Fruit fly (Drosophila melanogaster) whole organism, embryonic: ENCODE results near the gene CG31960.

ENCODE experiments used
- Atf-2 ChIP-seq: fragments of 200-800 bp; sonication (Bioruptor generic); optimal IDR thresholded peaks from 2 replicates; lab custom pipeline; 2016; ENCODE audit warnings: missing biosample characterization, missing genetic modification characterization
- Awh ChIP-seq: fragments of 200-800 bp; sonication (Bioruptor generic); IDR thresholded peaks from 2 replicates; pipeline ENCODE4, ENCODE4 v1.3.6; 2022; ENCODE audit warnings: missing biosample characterization, missing genetic modification characterization
- C15 ChIP-seq: fragments of 200-800 bp; sonication (Bioruptor generic); IDR thresholded peaks from 3 replicates; pipeline ENCODE4 v1.3.6; 2022; ENCODE audit warnings: missing biosample characterization, missing genetic modification characterization
- CG1024 ChIP-seq: fragments of 200-800 bp; sonication (Bioruptor generic); IDR thresholded peaks from 2 replicates; pipeline ENCODE4 v1.3.6; 2022; ENCODE audit warnings: missing biosample characterization, missing genetic modification characterization
- CG12942 ChIP-seq: fragments of 200-800 bp; sonication (Bioruptor generic); optimal IDR thresholded peaks from 3 replicates; lab custom pipeline; 2016; ENCODE audit warnings: missing biosample characterization, missing genetic modification characterization
- CG13894 ChIP-seq: fragments of 200-800 bp; sonication (Bioruptor generic); optimal IDR thresholded peaks from 3 replicates; lab custom pipeline; 2018; ENCODE audit warnings: missing biosample characterization, mild to moderate bottlenecking, missing genetic modification characterization, moderate library complexity
- CG1602 ChIP-seq: fragments of 200-800 bp; sonication (Bioruptor generic); optimal IDR thresholded peaks from 3 replicates; lab custom pipeline; 2016; ENCODE audit warnings: missing biosample characterization, missing genetic modification characterization
- CG1792 ChIP-seq: fragments of 200-800 bp; sonication (Bioruptor generic); optimal IDR thresholded peaks from 2 replicates; lab custom pipeline; 2016; ENCODE audit warnings: missing biosample characterization, missing genetic modification characterization
- CG18599 ChIP-seq: fragments of 200-800 bp; sonication (Bioruptor generic); optimal IDR thresholded peaks from 3 replicates; lab custom pipeline; 2017; ENCODE audit warnings: missing biosample characterization, missing genetic modification characterization, mild to moderate bottlenecking, moderate library complexity, missing genetic modification reagents
- CG31441 ChIP-seq: fragments of 200-800 bp; sonication (Bioruptor generic); IDR thresholded peaks from 2 replicates; pipeline ENCODE4 v1.3.6; 2022; ENCODE audit warnings: missing biosample characterization, missing genetic modification characterization
- CG3726 ChIP-seq: fragments of 200-800 bp; sonication (Bioruptor generic); IDR thresholded peaks from 3 replicates; pipeline ENCODE4, ENCODE4 v1.3.6; 2022; ENCODE audit warnings: missing biosample characterization, missing genetic modification characterization
- CG4282 ChIP-seq: fragments of 200-800 bp; sonication (Bioruptor generic); optimal IDR thresholded peaks from 2 replicates; lab custom pipeline; 2016; ENCODE audit warnings: missing biosample characterization, missing genetic modification characterization
- CG43689 ChIP-seq: fragments of 200-800 bp; sonication (Bioruptor generic); IDR thresholded peaks from 2 replicates; pipeline ENCODE4 v1.3.6; 2022; ENCODE audit warnings: missing biosample characterization, missing genetic modification characterization
- CG6765 ChIP-seq: fragments of 200-800 bp; sonication (Bioruptor generic); optimal IDR thresholded peaks from 3 replicates; lab custom pipeline; 2017; ENCODE audit warnings: missing biosample characterization, mild to moderate bottlenecking, missing genetic modification characterization
- CG7271 ChIP-seq: fragments of 200-800 bp; sonication (Bioruptor generic); optimal IDR thresholded peaks from 2 replicates; lab custom pipeline; 2018; ENCODE audit warnings: missing biosample characterization, mild to moderate bottlenecking, missing genetic modification characterization, moderate library complexity
- CG8765 ChIP-seq: fragments of 200-800 bp; sonication (Bioruptor generic); IDR thresholded peaks from 2 replicates; pipeline ENCODE4 v1.3.6; 2022; ENCODE audit warnings: missing biosample characterization, missing genetic modification characterization
- MTF-1 ChIP-seq: fragments of 200-800 bp; sonication (Bioruptor generic); optimal IDR thresholded peaks from 2 replicates; lab custom pipeline; 2018; ENCODE audit warnings: missing biosample characterization, mild to moderate bottlenecking, missing genetic modification characterization, borderline replicate concordance
- Myb ChIP-seq: fragments of 200-800 bp; sonication (Bioruptor generic); optimal IDR thresholded peaks from 2 replicates; lab custom pipeline; 2016; ENCODE audit warnings: missing biosample characterization, missing genetic modification characterization
- Oli ChIP-seq: fragments of 200-800 bp; sonication (Bioruptor generic); optimal IDR thresholded peaks from 2 replicates; lab custom pipeline; 2018; ENCODE audit warnings: missing biosample characterization, mild to moderate bottlenecking, missing genetic modification characterization, moderate library complexity
- PHDP ChIP-seq: fragments of 200-800 bp; sonication (Bioruptor generic); optimal IDR thresholded peaks from 3 replicates; lab custom pipeline; 2018; ENCODE audit warnings: missing biosample characterization, mild to moderate bottlenecking, missing genetic modification characterization, moderate library complexity
- Sry-β ChIP-seq: fragments of 200-800 bp; sonication (Bioruptor generic); optimal IDR thresholded peaks from 2 replicates; lab custom pipeline; 2018; ENCODE audit warnings: missing biosample characterization, mild to moderate bottlenecking, missing genetic modification characterization, moderate library complexity
- Taf1 ChIP-seq: fragments of 200-800 bp; sonication (Bioruptor generic); IDR thresholded peaks from 2 replicates; pipeline ENCODE4 v1.3.6; 2022; ENCODE audit warnings: missing biosample characterization, missing genetic modification characterization
- al ChIP-seq: fragments of 200-800 bp; sonication (Bioruptor generic); IDR thresholded peaks from 2 replicates; pipeline ENCODE4 v1.3.6; 2022; ENCODE audit warnings: missing biosample characterization, missing genetic modification characterization
- ara ChIP-seq: fragments of 200-800 bp; sonication (Bioruptor generic); IDR thresholded peaks from 2 replicates; pipeline ENCODE4 v1.3.6; 2022; ENCODE audit warnings: missing biosample characterization, missing genetic modification characterization
- az2 ChIP-seq: fragments of 200-800 bp; sonication (Bioruptor generic); optimal IDR thresholded peaks from 3 replicates; lab custom pipeline; 2016; ENCODE audit warnings: missing biosample characterization, missing genetic modification characterization
- chm ChIP-seq: fragments of 200-800 bp; sonication (Bioruptor generic); IDR thresholded peaks from 2 replicates; pipeline ENCODE4 v1.3.6; 2022; ENCODE audit warnings: missing biosample characterization, missing genetic modification characterization
- croc ChIP-seq: fragments of 200-800 bp; sonication (Bioruptor generic); conservative IDR thresholded peaks from 3 replicates; pipeline ENCODE4 v1.3.6; 2022; ENCODE audit warnings: missing biosample characterization, missing genetic modification characterization
- cwo ChIP-seq: fragments of 200-800 bp; sonication (Bioruptor generic); optimal IDR thresholded peaks from 3 replicates; lab custom pipeline; 2017; ENCODE audit warnings: missing biosample characterization, missing genetic modification characterization, mild to moderate bottlenecking, moderate library complexity, missing genetic modification reagents
- da ChIP-seq: fragments of 200-800 bp; sonication (Bioruptor generic); optimal IDR thresholded peaks from 2 replicates; lab custom pipeline; 2016; ENCODE audit warnings: missing biosample characterization, missing genetic modification characterization
- en ChIP-seq: fragments of 200-800 bp; sonication (Bioruptor generic); optimal IDR thresholded peaks from 2 replicates; lab custom pipeline; 2016; ENCODE audit warnings: missing biosample characterization, missing genetic modification characterization
- gsb ChIP-seq: fragments of 200-800 bp; sonication (Bioruptor generic); IDR thresholded peaks from 2 replicates; pipeline ENCODE4 v1.3.6; 2022; ENCODE audit warnings: missing biosample characterization, missing genetic modification characterization
- h ChIP-seq: fragments of >200 bp; optimal IDR thresholded peaks from 2 replicates; lab custom pipeline; 2017
- hbn ChIP-seq: fragments of 200-800 bp; sonication (Bioruptor generic); IDR thresholded peaks from 2 replicates; pipeline ENCODE4 v1.3.6; 2022; ENCODE audit warnings: missing biosample characterization, missing genetic modification characterization; ENCODE audit not compliant: partially characterized antibody
- her ChIP-seq: fragments of 200-800 bp; sonication (Bioruptor generic); optimal IDR thresholded peaks from 2 replicates; lab custom pipeline; 2016; ENCODE audit warnings: missing biosample characterization, missing genetic modification characterization
- ind ChIP-seq: fragments of 200-800 bp; sonication (Bioruptor generic); optimal IDR thresholded peaks from 3 replicates; lab custom pipeline; 2016; ENCODE audit warnings: missing biosample characterization, missing genetic modification characterization
- jigr1 ChIP-seq: fragments of 200-800 bp; sonication (Bioruptor generic); IDR thresholded peaks from 3 replicates; pipeline ENCODE4 v1.3.6; 2022; ENCODE audit warnings: missing biosample characterization, missing genetic modification characterization
- mam ChIP-seq: fragments of 200-800 bp; sonication (Bioruptor generic); optimal IDR thresholded peaks from 3 replicates; lab custom pipeline; 2016; ENCODE audit warnings: missing biosample characterization, missing genetic modification characterization
- nmo ChIP-seq: fragments of 200-800 bp; sonication (Bioruptor generic); optimal IDR thresholded peaks from 2 replicates; lab custom pipeline; 2018; ENCODE audit warnings: missing biosample characterization, mild to moderate bottlenecking, missing genetic modification characterization, moderate library complexity
- slp2 ChIP-seq: fragments of 200-800 bp; sonication (Bioruptor generic); optimal IDR thresholded peaks from 2 replicates; lab custom pipeline; 2016; ENCODE audit warnings: missing biosample characterization, missing genetic modification characterization
- so ChIP-seq: fragments of 200-800 bp; sonication (Bioruptor generic); IDR thresholded peaks from 3 replicates; pipeline ENCODE4 v1.3.6; 2022; ENCODE audit warnings: missing biosample characterization, missing genetic modification characterization
- tll ChIP-seq, 2 experiments: fragments of 200-800 bp in 1 of 2; fragments of >200 bp in 1 of 2; sonication (Bioruptor generic) in 1 of 2; optimal IDR thresholded peaks; 2 replicates each; lab custom pipeline; 2017 to 2019; ENCODE audit warnings: missing biosample characterization in 2 of 2, missing genetic modification characterization in 2 of 2, mild to moderate bottlenecking in 1 of 2, moderate library complexity in 1 of 2
- toy ChIP-seq: fragments of 200-800 bp; sonication (Bioruptor generic); IDR thresholded peaks from 2 replicates; pipeline ENCODE4 v1.3.6; 2022; ENCODE audit warnings: missing biosample characterization, missing genetic modification characterization
- trem ChIP-seq: fragments of 200-800 bp; optimal IDR thresholded peaks from 3 replicates; lab custom pipeline; 2019; ENCODE audit warnings: missing biosample characterization, mild to moderate bottlenecking, missing genetic modification characterization, moderate library complexity
- tx ChIP-seq: fragments of 200-800 bp; sonication (Bioruptor generic); optimal IDR thresholded peaks from 2 replicates; lab custom pipeline; 2016; ENCODE audit warnings: missing biosample characterization, missing genetic modification characterization
- unpg ChIP-seq: fragments of 200-800 bp; sonication (Bioruptor generic); optimal IDR thresholded peaks from 3 replicates; lab custom pipeline; 2018; ENCODE audit warnings: missing biosample characterization, mild to moderate bottlenecking, missing genetic modification characterization, moderate library complexity

CG31960 gene

DNA sequence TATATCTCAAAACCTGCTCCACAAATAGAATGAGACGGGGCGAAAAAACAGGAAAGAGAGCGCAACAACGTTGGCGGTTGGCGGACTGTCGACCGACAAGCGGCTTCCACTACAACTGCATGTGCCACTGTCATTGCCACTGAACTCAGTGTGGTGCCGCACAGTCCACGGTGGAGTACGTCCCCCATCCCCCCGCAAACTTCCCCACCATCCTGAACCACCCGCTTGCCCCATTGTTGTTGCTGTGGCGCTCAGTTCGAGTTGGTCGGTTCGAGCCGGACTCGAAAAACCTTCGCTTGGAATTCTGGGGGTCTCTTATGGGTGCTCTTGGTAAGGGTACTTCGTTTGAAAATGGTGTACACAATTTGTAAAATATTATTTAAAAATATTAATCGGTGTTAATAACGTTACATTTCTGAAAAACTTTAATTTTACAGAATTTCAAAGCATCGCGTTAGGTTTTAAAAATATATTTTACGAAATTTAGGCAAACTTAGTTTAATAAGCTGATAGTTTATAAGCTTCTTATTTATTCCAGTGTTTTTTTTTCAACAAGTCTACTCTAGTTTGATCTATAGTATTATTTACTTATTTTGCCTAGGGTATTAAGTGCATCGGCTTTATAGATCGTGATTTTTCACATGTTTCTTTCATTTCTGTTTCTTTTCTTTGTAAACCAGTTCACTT, 11.7 kb upstream of the CG31960 start (continued):
- TF ChIP-seq Taf1 (GFP tag; lab: Robert Waterston, UW) (no peak), CG4282 (GFP tag; lab: Kevin White, UChicago) (no peak), slp2 (GFP tag; lab: Kevin White, UChicago) (no peak), CG13894 (no peak), CG18599 (GFP tag; lab: Kevin White, UChicago) (peak; percentile 57), CG31441 (GFP tag; lab: Robert Waterston, UW) (peak; percentile 74), Sry-β (GFP tag; lab: Kevin White, UChicago) (no peak), tll (GFP tag; optimal IDR thresholded peaks at IDR 0.05; lab: Kevin White, UChicago) (no peak), az2 (GFP tag; lab: Kevin White, UChicago) (peak; percentile 62), ara (GFP tag; lab: Robert Waterston, UW) (no peak), Myb (GFP tag; lab: Kevin White, UChicago) (no peak), CG1024 (GFP tag; lab: Robert Waterston, UW) (no peak), hbn (no peak), CG3726 (GFP tag; lab: Robert Waterston, UW) (no peak), so (GFP tag; lab: Robert Waterston, UW) (no peak), MTF-1 (GFP tag; lab: Kevin White, UChicago) (no peak), jigr1 (no peak), toy (no peak), al (GFP tag; lab: Robert Waterston, UW) (peak; percentile 49; the same call in 1 of the 2 replicates), CG1792 (GFP tag; lab: Kevin White, UChicago) (no peak), mam (GFP tag; lab: Kevin White, UChicago) (peak; percentile 7), CG12942 (GFP tag; lab: Kevin White, UChicago) (no peak), CG8765 (GFP tag; lab: Robert Waterston, UW) (no peak), h (lab: Kevin White, UChicago) (no peak), PHDP (tag; lab: Kevin White, UChicago) (peak; percentile 66), en (GFP tag; lab: Kevin White, UChicago) (no peak), CG1602 (GFP tag; lab: Kevin White, UChicago) (peak; percentile 55), croc (peak; percentile 27; the same call in 1 of the 3 replicates), C15 (GFP tag; lab: Robert Waterston, UW) (no peak), chm (GFP tag; lab: Robert Waterston, UW) (no peak), Awh (GFP tag; lab: Robert Waterston, UW) (no peak), CG43689 (no peak), Atf-2 (GFP tag; lab: Kevin White, UChicago) (no peak), CG6765 (no peak), nmo (GFP tag; lab: Kevin White, UChicago) (peak; percentile 82), trem (tag; lab: Kevin White, UChicago) (peak; percentile 43), Oli (tag; lab: Kevin White, UChicago) (peak; percentile 56), unpg (peak; percentile 73), CG7271 (tag; lab: Kevin White, UChicago) (no peak), tx (GFP tag; lab: Kevin White, UChicago) (no peak), gsb (no peak), da (no peak), her (GFP tag; lab: Kevin White, UChicago) (no peak), ind (GFP tag; lab: Kevin White, UChicago) (peak; percentile 34), cwo (GFP tag; lab: Kevin White, UChicago) (peak; percentile 58)
